Worm (Caenorhabditis elegans): ENCODE results near the gene dpyd-1.

dpyd-1 gene

ce11 chrX:5467308-5467707 lies 362 bp upstream of the dpyd-1 start:
- TF ChIP-seq nhr-77 (tag; optimal IDR thresholded peaks at IDR 0.05): no peak
- TF ChIP-seq C16A3.4 (tag; optimal IDR thresholded peaks at IDR 0.05): no peak
- no peak for TF ChIP-seq unc-98 (GFP tag; IDR thresholded peaks at IDR 0.05)
- TF ChIP-seq mdl-1 (tag; optimal IDR thresholded peaks at IDR 0.05): peak in 1 of 2 experiments; percentile 71
- peak; percentile 47 for TF ChIP-seq snu-23 (GFP tag; optimal IDR thresholded peaks at IDR 0.05)
- peak; percentile 62 for TF ChIP-seq blmp-1 (tag; optimal IDR thresholded peaks at IDR 0.05)
- no peak for TF ChIP-seq Y116A8C.19 (tag; optimal IDR thresholded peaks at IDR 0.05; ENCODE audit: borderline replicate concordance)
- no peak for TF ChIP-seq pqm-1 (tag; optimal IDR thresholded peaks at IDR 0.05)
- TF ChIP-seq nhr-90 (tag; optimal IDR thresholded peaks at IDR 0.05; ENCODE audit: poor library complexity): peak; percentile 61
- TF ChIP-seq nhr-76 (tag; optimal IDR thresholded peaks at IDR 0.05): no peak
- peak in 1 of 2 experiments; percentile 39 for TF ChIP-seq lin-35 (GFP tag; optimal IDR thresholded peaks at IDR 0.05)
- TF ChIP-seq lin-14 (GFP tag; optimal IDR thresholded peaks at IDR 0.05): peak; percentile 75
- no peak for TF ChIP-seq mef-2 (tag; optimal IDR thresholded peaks at IDR 0.05)
- TF ChIP-seq ceh-63 (GFP tag; optimal IDR thresholded peaks at IDR 0.05): no peak
- peak; percentile 87 for TF ChIP-seq elt-2 (tag; optimal IDR thresholded peaks at IDR 0.05)
- no peak for TF ChIP-seq nhr-237 (tag; optimal IDR thresholded peaks at IDR 0.05)
- TF ChIP-seq grh-1 (GFP tag; IDR thresholded peaks at IDR 0.05): peak; percentile 61
- TF ChIP-seq ces-1 (GFP tag; optimal IDR thresholded peaks at IDR 0.05): no peak
- no peak for TF ChIP-seq C34B4.2 (tag; optimal IDR thresholded peaks at IDR 0.05)
- no peak for TF ChIP-seq hlh-17 (GFP tag; optimal IDR thresholded peaks at IDR 0.05; ENCODE audit: borderline replicate concordance)
- peak; percentile 12 for TF ChIP-seq nhr-47 (tag; optimal IDR thresholded peaks at IDR 0.05)
- TF ChIP-seq nhr-71 (tag; optimal IDR thresholded peaks at IDR 0.05): peak; percentile 71
- TF ChIP-seq nhr-20 (tag; optimal IDR thresholded peaks at IDR 0.05): peak; percentile 76
- no peak for TF ChIP-seq rnt-1 (tag; optimal IDR thresholded peaks at IDR 0.05)
- peak; percentile 63 to 99 (median 94) for TF ChIP-seq elt-3 (tag; optimal IDR thresholded peaks at IDR 0.05)
- TF ChIP-seq nhr-85 (tag): peak; percentile 84
- no peak for TF ChIP-seq fkh-4 (tag; optimal IDR thresholded peaks at IDR 0.05; ENCODE audit: borderline replicate concordance)

DNA sequence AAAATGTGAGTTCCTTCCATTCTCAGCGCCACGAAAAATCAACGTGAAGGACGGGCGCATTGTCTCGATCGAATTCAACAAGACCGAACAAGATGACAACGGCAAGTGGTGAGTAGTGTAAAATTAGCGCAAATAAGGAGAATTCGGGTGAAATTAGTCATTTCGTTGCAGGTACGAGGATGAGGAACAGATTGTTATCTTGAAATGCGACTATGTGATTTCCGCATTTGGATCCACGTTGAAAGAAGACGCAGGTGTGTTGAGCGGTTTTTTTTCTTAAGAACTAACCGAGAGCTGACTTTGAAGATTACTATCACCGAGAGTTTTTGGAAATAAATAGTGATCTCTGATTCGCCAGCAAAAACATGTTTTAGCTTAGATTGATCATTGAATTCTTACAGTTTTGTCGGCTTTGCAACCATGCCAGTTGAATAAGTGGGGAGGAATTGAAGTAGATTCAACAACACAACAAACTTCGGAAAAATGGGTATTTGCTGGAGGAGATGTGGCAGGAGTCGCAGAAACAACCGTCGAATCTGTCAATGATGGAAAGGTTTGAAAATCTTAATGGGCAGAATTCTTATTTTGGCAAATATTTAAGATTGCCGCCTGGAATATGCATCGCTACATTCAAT lies 2.6 kb downstream of the dpyd-1 start:
- peak; percentile 49 for TF ChIP-seq blmp-1 (tag; optimal IDR thresholded peaks at IDR 0.05)
- TF ChIP-seq sptf-1 (tag; optimal IDR thresholded peaks at IDR 0.05): no peak
- TF ChIP-seq isw-1 (GFP tag; IDR thresholded peaks at IDR 0.05): no peak
- TF ChIP-seq rnt-1 (tag; optimal IDR thresholded peaks at IDR 0.05): peak; percentile 15
- TF ChIP-seq nhr-85 (tag): peak; percentile 82
- TF ChIP-seq lin-14 (GFP tag; optimal IDR thresholded peaks at IDR 0.05): peak; percentile 41
- no peak for TF ChIP-seq nhr-20 (tag; optimal IDR thresholded peaks at IDR 0.05)

DNA sequence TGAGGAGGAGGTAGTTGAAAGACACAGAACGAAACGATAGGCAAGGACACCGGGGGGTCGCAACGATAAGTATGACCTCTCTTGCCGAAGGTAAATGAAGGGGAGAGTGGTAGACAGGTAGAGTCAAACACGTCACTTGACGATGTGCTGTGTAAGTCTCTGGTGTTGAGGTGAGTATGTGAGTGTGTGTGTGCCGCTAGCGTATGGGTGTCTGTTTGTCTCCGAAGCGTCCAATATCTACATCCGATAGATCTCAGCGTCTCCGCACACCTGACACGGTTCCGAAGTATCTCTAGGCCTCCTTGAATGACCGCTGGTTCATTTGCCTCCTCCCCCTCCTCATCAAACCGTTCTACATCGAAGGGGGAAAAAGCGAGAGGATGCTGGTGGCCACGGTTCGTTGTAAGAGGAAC lies 7.5 kb downstream of the dpyd-1 start:
- TF ChIP-seq grh-1 (GFP tag; IDR thresholded peaks at IDR 0.05) (no peak), nhr-76 (tag; optimal IDR thresholded peaks at IDR 0.05) (peak; percentile 62), ceh-63 (GFP tag; optimal IDR thresholded peaks at IDR 0.05) (no peak), vab-15 (tag; optimal IDR thresholded peaks at IDR 0.05) (no peak), ceh-88 (GFP tag; IDR thresholded peaks at IDR 0.05) (no peak), ztf-4 (tag; optimal IDR thresholded peaks at IDR 0.05) (peak; percentile 48), nhr-77 (tag; optimal IDR thresholded peaks at IDR 0.05) (peak; percentile 85), sup-37 (GFP tag; optimal IDR thresholded peaks at IDR 0.05) (no peak), unc-86 (tag; optimal IDR thresholded peaks at IDR 0.05) (no peak), nhr-47 (tag; optimal IDR thresholded peaks at IDR 0.05) (peak; percentile 50), tbx-2 (tag; optimal IDR thresholded peaks at IDR 0.05) (peak; percentile 72), aha-1 (tag; optimal IDR thresholded peaks at IDR 0.05) (no peak), fkh-10 (GFP tag; optimal IDR thresholded peaks at IDR 0.05) (no peak), ztf-11 (tag; optimal IDR thresholded peaks at IDR 0.05) (no peak), pqm-1 (tag; optimal IDR thresholded peaks at IDR 0.05) (no peak), dsc-1 (tag; optimal IDR thresholded peaks at IDR 0.05) (no peak), egl-27 (tag; optimal IDR thresholded peaks at IDR 0.05) (peak in 1 of 2 experiments; percentile 84), ceh-82 (tag; optimal IDR thresholded peaks at IDR 0.05) (peak in 1 of 3 experiments; percentile 45), sptf-1 (tag; optimal IDR thresholded peaks at IDR 0.05) (no peak), nhr-85 (tag) (peak; percentile 94), nhr-28 (tag; optimal IDR thresholded peaks at IDR 0.05) (no peak), nhr-90 (tag; optimal IDR thresholded peaks at IDR 0.05; ENCODE audit: poor library complexity) (peak; percentile 64), fos-1 (tag; optimal IDR thresholded peaks at IDR 0.05) (no peak), hlh-17 (GFP tag; optimal IDR thresholded peaks at IDR 0.05; ENCODE audit: borderline replicate concordance) (no peak), lin-14 (GFP tag; optimal IDR thresholded peaks at IDR 0.05) (peak; percentile 95), xbp-1 (tag; optimal IDR thresholded peaks at IDR 0.05) (peak; percentile 56), dpl-1 (GFP tag; optimal IDR thresholded peaks at IDR 0.05) (peak in 1 of 3 experiments; percentile 15), aly-2 (tag; optimal IDR thresholded peaks at IDR 0.05) (no peak), snu-23 (GFP tag; optimal IDR thresholded peaks at IDR 0.05) (peak; percentile 87)

All from whole organism, L1 larva.